Worm (Caenorhabditis elegans) whole organism, L2 larva: Measurements from ENCODE around the gene ZK6.8.

ENCODE experiments used
- F13H6.1 ChIP-seq: sonication (generic microtip); optimal IDR thresholded peaks from 2 replicates; lab custom pipeline; 2016; ENCODE audit warnings: missing genetic modification characterization, missing compliant biosample characterization
- aly-2 ChIP-seq: fragments of 150-350 bp; optimal IDR thresholded peaks from 2 replicates; lab custom pipeline; 2014; ENCODE audit warnings: missing biosample characterization, missing genetic modification characterization
- ceh-82 ChIP-seq: fragments of 150-350 bp; optimal IDR thresholded peaks from 2 replicates; lab custom pipeline; 2014; ENCODE audit warnings: missing biosample characterization, missing genetic modification characterization
- dmd-4 ChIP-seq: sonication (generic microtip); optimal IDR thresholded peaks from 2 replicates; lab custom pipeline; 2017; ENCODE audit warnings: missing biosample characterization, missing genetic modification characterization
- elt-3 ChIP-seq: sonication (generic microtip); optimal IDR thresholded peaks from 2 replicates; lab custom pipeline; 2017; ENCODE audit warnings: missing biosample characterization, missing genetic modification characterization
- mbf-1 ChIP-seq: sonication (generic microtip); optimal IDR thresholded peaks from 2 replicates; lab custom pipeline; 2017; ENCODE audit warnings: missing biosample characterization, missing genetic modification characterization
- nhr-11 ChIP-seq: fragments of 150-350 bp; optimal IDR thresholded peaks from 2 replicates; lab custom pipeline; 2014; ENCODE audit warnings: missing biosample characterization, missing genetic modification characterization
- nhr-237 ChIP-seq: fragments of 150-350 bp; optimal IDR thresholded peaks from 2 replicates; lab custom pipeline; 2014; ENCODE audit warnings: missing biosample characterization, missing genetic modification characterization
- unc-62 ChIP-seq: fragments of 150-350 bp; optimal IDR thresholded peaks from 2 replicates; lab custom pipeline; 2014; ENCODE audit warnings: missing biosample characterization, missing genetic modification reagents, missing genetic modification characterization

DNA sequence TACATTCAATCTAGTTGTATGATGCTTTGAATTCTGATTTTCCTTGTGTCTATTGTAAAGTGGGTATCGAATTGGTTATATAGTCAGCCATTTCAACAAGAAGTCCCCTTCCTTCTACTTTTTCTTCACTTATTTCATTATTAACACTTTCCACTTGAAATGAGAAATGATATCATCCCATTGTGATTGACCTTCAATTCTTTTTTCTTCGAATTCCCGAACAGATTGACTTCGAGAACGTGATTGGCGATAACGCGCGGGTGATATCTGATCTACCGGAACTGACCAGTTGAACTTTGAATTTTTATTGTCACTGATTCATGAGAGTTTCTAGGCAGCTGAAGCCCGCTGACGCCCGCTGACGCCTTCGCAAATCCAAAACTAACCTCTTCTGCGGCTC is 3.5 kb upstream of the ZK6.8 start:
- no peak for TF ChIP-seq mbf-1 (tag; lab: Kevin White, UChicago)
- TF ChIP-seq elt-3 (tag; lab: Kevin White, UChicago) = no peak
- no peak for TF ChIP-seq nhr-11 (tag; lab: Kevin White, UChicago)
- no peak for TF ChIP-seq aly-2 (tag; lab: Kevin White, UChicago)
- TF ChIP-seq nhr-237 (tag; lab: Kevin White, UChicago) = no peak
- TF ChIP-seq dmd-4 = no peak
- no peak for TF ChIP-seq F13H6.1
- TF ChIP-seq unc-62 (GFP tag; lab: Kevin White, UChicago) = no peak
- no peak for TF ChIP-seq ceh-82
